Worm (Caenorhabditis elegans) whole organism, L3 larva: ENCODE results near the gene F46C8.8.

ENCODE experiments used
- ceh-82 ChIP-seq: fragments of 150-350 bp; optimal IDR thresholded peaks from 2 replicates; lab custom pipeline; 2014; ENCODE audit warnings: missing biosample characterization, missing genetic modification characterization
- nhr-67 ChIP-seq: fragments of 150-350 bp; optimal IDR thresholded peaks from 2 replicates; lab custom pipeline; 2014; ENCODE audit warnings: missing biosample characterization, missing genetic modification characterization

DNA sequence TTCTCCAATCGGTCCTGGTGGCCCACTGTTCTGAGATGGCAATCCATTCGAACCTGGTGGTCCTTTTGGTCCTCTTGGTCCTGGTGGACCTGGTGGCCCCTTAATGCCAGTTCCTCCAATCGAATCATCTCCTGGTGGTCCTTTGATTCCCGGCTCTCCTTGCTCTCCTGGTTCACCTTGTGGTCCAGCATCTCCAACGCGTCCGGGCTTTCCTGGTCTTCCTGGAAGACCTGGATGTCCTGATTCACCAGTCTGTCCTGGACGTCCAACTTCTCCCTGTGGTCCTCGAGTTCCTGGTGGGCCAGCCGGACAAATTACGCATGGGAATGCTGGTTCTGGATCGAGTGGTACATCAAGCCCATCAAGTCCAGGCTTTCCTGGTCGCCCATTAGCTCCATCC lies 17.4 kb downstream of the F46C8.8 start:
- TF ChIP-seq ceh-82 (tag; lab: Kevin White, UChicago) (no peak), nhr-67 (no peak)
